Worm (Caenorhabditis elegans) whole organism, L1 larva: ENCODE measurements around the gene T13F3.8.
A peak's percentile ranks its signal among the peaks of the same experiment; 100 is the strongest.

Experiments
- Y116A8C.19 ChIP-seq: sonication (generic microtip); optimal IDR thresholded peaks from 2 replicates; lab custom pipeline; 2016; ENCODE audit warnings: missing compliant biosample characterization, missing genetic modification characterization, borderline replicate concordance
- alr-1 ChIP-seq: fragments of 200-800 bp; sonication (Bioruptor generic); optimal IDR thresholded peaks from 2 replicates; lab custom pipeline; 2018; ENCODE audit warnings: borderline replicate concordance, mild to moderate bottlenecking, missing genetic modification characterization, missing compliant biosample characterization
- aly-2 ChIP-seq: fragments of 150-350 bp; optimal IDR thresholded peaks from 2 replicates; lab custom pipeline; 2014; ENCODE audit warnings: missing biosample characterization, missing genetic modification characterization
- blmp-1 ChIP-seq: fragments of 150-350 bp; optimal IDR thresholded peaks from 2 replicates; lab custom pipeline; 2014; ENCODE audit warnings: missing biosample characterization, missing genetic modification characterization
- ceh-63 ChIP-seq: fragments of 200-800 bp; sonication (Bioruptor generic); optimal IDR thresholded peaks from 2 replicates; lab custom pipeline; 2018; ENCODE audit warnings: mild to moderate bottlenecking, missing genetic modification characterization, missing compliant biosample characterization
- ceh-88 ChIP-seq: fragments of 200-800 bp; sonication (Bioruptor generic); IDR thresholded peaks from 2 replicates; pipeline ENCODE4 v1.3.6; 2022; ENCODE audit warnings: missing genetic modification characterization, missing compliant biosample characterization
- dsc-1 ChIP-seq: sonication (generic microtip); optimal IDR thresholded peaks from 2 replicates; lab custom pipeline; 2016; ENCODE audit warnings: mild to moderate bottlenecking, missing genetic modification characterization, missing compliant biosample characterization
- efl-1 ChIP-seq, 4 experiments: fragments of 150-350 bp; optimal IDR thresholded peaks in 3 of 4; peaks in 1 of 4; 1 replicate in 1 of 4; 2 replicates in 3 of 4; lab custom pipeline; 2014; ENCODE audit warnings: missing biosample characterization in 2 of 4, missing genetic modification characterization in 2 of 4, missing genetic modification reagents in 2 of 4
- egl-13 ChIP-seq: sonication (generic microtip); optimal IDR thresholded peaks from 2 replicates; lab custom pipeline; 2016; ENCODE audit warnings: missing genotype, missing genetic modification reagents, missing genetic modification characterization, missing compliant biosample characterization
- elt-2 ChIP-seq: sonication (generic microtip); optimal IDR thresholded peaks from 2 replicates; lab custom pipeline; 2016; ENCODE audit warnings: missing genetic modification characterization, mild to moderate bottlenecking, inconsistent platforms, missing compliant biosample characterization, missing genetic modification reagents
- fkh-10 ChIP-seq: sonication (generic microtip); optimal IDR thresholded peaks from 2 replicates; lab custom pipeline; 2017; ENCODE audit warnings: missing biosample characterization, missing genetic modification reagents, missing genetic modification characterization
- hlh-4 ChIP-seq: sonication (generic microtip); optimal IDR thresholded peaks from 2 replicates; lab custom pipeline; 2016; ENCODE audit warnings: mild to moderate bottlenecking, missing genetic modification characterization, missing compliant biosample characterization
- isw-1 ChIP-seq: fragments of 200-800 bp; sonication (Bioruptor generic); IDR thresholded peaks from 2 replicates; pipeline ENCODE4 v1.3.6; 2022; ENCODE audit warnings: missing genetic modification characterization, missing compliant biosample characterization
- jun-1 ChIP-seq: fragments of 150-350 bp; optimal IDR thresholded peaks from 2 replicates; lab custom pipeline; 2014; ENCODE audit warnings: missing biosample characterization, missing genetic modification reagents, missing genetic modification characterization
- lin-13 ChIP-seq: fragments of 150-350 bp; optimal IDR thresholded peaks from 2 replicates; lab custom pipeline; 2014; ENCODE audit warnings: missing biosample characterization, missing genetic modification reagents, missing genetic modification characterization
- lin-15B ChIP-seq: fragments of 150-350 bp; sonication (generic microtip); optimal IDR thresholded peaks from 3 replicates; lab custom pipeline; 2014; ENCODE audit warnings: missing biosample characterization, missing genetic modification characterization
- lin-35 ChIP-seq, 2 experiments: fragments of 150-350 bp; optimal IDR thresholded peaks; 2 replicates each; lab custom pipeline; 2014; ENCODE audit warnings: missing biosample characterization in 2 of 2, missing genetic modification characterization in 2 of 2, missing genetic modification reagents in 2 of 2
- lir-3 ChIP-seq: sonication (generic microtip); optimal IDR thresholded peaks from 2 replicates; lab custom pipeline; 2016; ENCODE audit warnings: mild to moderate bottlenecking, missing genetic modification characterization, moderate library complexity, missing compliant biosample characterization; ENCODE audit not compliant: poor library complexity
- lsy-2 ChIP-seq, 2 experiments: fragments of 150-350 bp; optimal IDR thresholded peaks; 2 replicates each; lab custom pipeline; 2014; ENCODE audit warnings: missing biosample characterization in 2 of 2, missing genetic modification characterization in 2 of 2
- mab-9 ChIP-seq: fragments of 200-800 bp; sonication (Bioruptor generic); IDR thresholded peaks from 2 replicates; pipeline ENCODE4 v1.3.6; 2022; ENCODE audit warnings: missing genetic modification reagents, missing genetic modification characterization, missing compliant biosample characterization
- nhr-11 ChIP-seq: fragments of 150-350 bp; optimal IDR thresholded peaks from 2 replicates; lab custom pipeline; 2014; ENCODE audit warnings: missing biosample characterization, missing genetic modification characterization
- nhr-237 ChIP-seq: fragments of 150-350 bp; optimal IDR thresholded peaks from 2 replicates; lab custom pipeline; 2014; ENCODE audit warnings: missing biosample characterization, missing genetic modification characterization
- nhr-47 ChIP-seq: sonication (generic microtip); optimal IDR thresholded peaks from 2 replicates; lab custom pipeline; 2016; ENCODE audit warnings: mild to moderate bottlenecking, missing genetic modification characterization, moderate library complexity, missing compliant biosample characterization
- nhr-71 ChIP-seq: sonication (generic microtip); optimal IDR thresholded peaks from 2 replicates; lab custom pipeline; 2016; ENCODE audit warnings: mild to moderate bottlenecking, missing genetic modification characterization, moderate library complexity, missing compliant biosample characterization
- nhr-85 ChIP-seq: sonication (generic microtip); peaks from one replicate; lab custom pipeline; 2016; ENCODE audit warnings: missing genetic modification characterization, inconsistent platforms, missing compliant biosample characterization
- nhr-90 ChIP-seq: sonication (generic microtip); optimal IDR thresholded peaks from 2 replicates; lab custom pipeline; 2016; ENCODE audit warnings: mild to moderate bottlenecking, missing genetic modification characterization, missing compliant biosample characterization; ENCODE audit not compliant: poor library complexity
- pag-3 ChIP-seq: sonication (generic microtip); optimal IDR thresholded peaks from 2 replicates; lab custom pipeline; 2017; ENCODE audit warnings: missing genetic modification characterization, mild to moderate bottlenecking, missing compliant biosample characterization, antibody characterized with exemption, borderline replicate concordance; ENCODE audit not compliant: insufficient read depth
- rnt-1 ChIP-seq: sonication (generic microtip); optimal IDR thresholded peaks from 2 replicates; lab custom pipeline; 2016; ENCODE audit warnings: mild to moderate bottlenecking, missing genetic modification characterization, moderate library complexity, missing compliant biosample characterization
- skn-1 ChIP-seq: fragments of 150-350 bp; optimal IDR thresholded peaks from 2 replicates; lab custom pipeline; 2014; ENCODE audit warnings: missing biosample characterization, missing genetic modification characterization
- snpc-4 ChIP-seq: fragments of 150-350 bp; optimal IDR thresholded peaks from 2 replicates; lab custom pipeline; 2014; ENCODE audit warnings: missing biosample characterization, missing genetic modification characterization
- sup-37 ChIP-seq: fragments of 200-800 bp; sonication (Bioruptor generic); optimal IDR thresholded peaks from 2 replicates; lab custom pipeline; 2018; ENCODE audit warnings: mild to moderate bottlenecking, missing genetic modification characterization, missing compliant biosample characterization
- tbx-2 ChIP-seq: sonication (generic microtip); optimal IDR thresholded peaks from 2 replicates; lab custom pipeline; 2016; ENCODE audit warnings: missing genetic modification characterization, missing compliant biosample characterization
- zag-1 ChIP-seq: fragments of 150-350 bp; optimal IDR thresholded peaks from 2 replicates; lab custom pipeline; 2014; ENCODE audit warnings: missing biosample characterization, missing genetic modification characterization
- ztf-4 ChIP-seq: fragments of 150-350 bp; optimal IDR thresholded peaks from 2 replicates; lab custom pipeline; 2014; ENCODE audit warnings: missing biosample characterization, missing genetic modification characterization

The T13F3.8 gene

DNA sequence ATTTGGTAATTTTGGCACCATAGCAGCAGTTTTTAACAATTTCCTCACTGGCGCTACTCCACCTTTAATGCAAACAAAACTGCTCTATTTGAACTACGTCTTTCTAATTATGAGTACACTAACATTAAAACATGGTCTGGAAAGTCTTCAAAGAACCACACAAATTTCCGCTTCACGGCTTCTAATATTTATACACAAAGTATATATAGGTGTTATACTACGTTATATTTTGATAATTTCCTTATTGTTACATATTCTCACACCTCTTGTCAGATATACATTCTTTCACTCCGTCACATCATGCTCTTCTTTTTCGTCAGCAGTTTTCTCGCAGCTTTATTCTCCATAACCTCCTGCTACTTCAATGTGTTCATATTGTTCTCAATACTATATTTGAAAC, 30.7 kb downstream of the T13F3.8 start, which contains the start of gene srbc-82 (continued):
- no peak for TF ChIP-seq lin-15B (tag; lab: Kevin White, UChicago)
- TF ChIP-seq lir-3 (tag; lab: Kevin White, UChicago), result no peak
- TF ChIP-seq lsy-2 (tag; optimal IDR thresholded peaks at IDR 0.05; lab: Kevin White, UChicago), result no peak
- TF ChIP-seq, all 84 proteins: peak for 0

DNA sequence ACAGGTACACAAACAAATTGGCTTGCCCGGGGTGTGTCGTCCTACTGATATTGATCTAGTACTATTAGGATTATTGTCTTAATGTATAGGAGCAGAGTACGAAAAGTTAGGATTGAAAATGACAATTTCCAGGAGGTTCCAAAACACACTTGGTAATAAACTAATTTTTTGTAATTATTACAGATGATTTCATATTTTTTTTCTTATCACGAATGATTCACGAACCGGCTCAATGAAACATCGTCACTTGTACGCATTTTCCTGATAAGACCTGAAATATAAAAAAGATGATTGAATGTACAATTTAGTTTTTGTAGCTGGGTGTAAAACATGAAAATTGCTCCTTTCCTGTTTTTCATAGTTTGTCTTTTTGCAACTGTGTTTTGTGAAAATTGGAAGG, 32.8 kb downstream of the T13F3.8 start, which contains the start of the genes C31A11.13 and oac-6:
Gene C31A11.13, minus strand, starts transcription at position 113 of the 400 bp plus-strand sequence.
Gene oac-6, plus strand, starts transcription at position 279 of the 400 bp plus-strand sequence.
- peak; percentile 43 for TF ChIP-seq elt-2 (tag; lab: Kevin White, UChicago)
- no peak for TF ChIP-seq nhr-71
- TF ChIP-seq pag-3, result no peak
- no peak for TF ChIP-seq efl-1 (optimal IDR thresholded peaks at IDR 0.05; lab: Kevin White, UChicago)
- peak in 1 of 2 experiments; percentile 31 for TF ChIP-seq efl-1 (GFP tag; optimal IDR thresholded peaks at IDR 0.05 in 1 of 2; lab: Kevin White, UChicago)
- no peak for TF ChIP-seq sup-37
- no peak for TF ChIP-seq mab-9
- no peak for TF ChIP-seq ceh-63 (GFP tag; lab: Kevin White, UChicago)

DNA sequence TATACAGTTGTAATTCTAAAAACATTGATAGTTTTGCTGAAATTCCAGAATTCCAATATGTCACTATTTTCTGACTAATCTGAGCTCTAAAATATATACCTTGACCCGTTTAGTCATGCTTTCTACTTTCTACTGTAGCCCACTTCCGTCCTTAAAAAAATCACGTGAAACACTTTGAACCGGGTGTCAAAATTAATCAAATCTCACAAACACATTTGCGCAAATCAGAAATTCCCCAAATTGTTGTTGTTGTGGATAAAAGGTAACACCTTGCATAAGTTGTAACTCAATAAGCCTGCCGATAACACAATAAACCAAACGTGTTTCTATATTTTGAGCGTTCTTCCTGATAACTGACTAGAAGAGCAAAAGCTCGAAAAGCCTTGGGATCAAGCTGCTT, 37.7 kb downstream of the T13F3.8 start, which contains the start of gene srxa-7:
Gene srxa-7, plus strand, starts transcription at position 301 of the 400 bp plus-strand sequence.
- TF ChIP-seq alr-1 (tag; lab: Kevin White, UChicago), result no peak
- no peak for TF ChIP-seq snpc-4
- no peak for TF ChIP-seq lir-3 (tag; lab: Kevin White, UChicago)
- TF ChIP-seq rnt-1 (tag; lab: Kevin White, UChicago), result no peak
- no peak for TF ChIP-seq mab-9
- TF ChIP-seq nhr-237, result no peak
- TF ChIP-seq nhr-47 (tag; lab: Kevin White, UChicago), result no peak
- no peak for TF ChIP-seq lin-13 (GFP tag; lab: Kevin White, UChicago)
- no peak for TF ChIP-seq nhr-90 (tag; lab: Kevin White, UChicago)
- TF ChIP-seq hlh-4, result no peak
- TF ChIP-seq tbx-2 (tag; lab: Kevin White, UChicago), result no peak
- no peak for TF ChIP-seq fkh-10 (GFP tag; lab: Kevin White, UChicago)
- TF ChIP-seq skn-1 (tag; lab: Kevin White, UChicago), result no peak
- no peak for TF ChIP-seq isw-1 (GFP tag; lab: Robert Waterston, UW)
- TF ChIP-seq aly-2, result no peak
- TF ChIP-seq zag-1 (tag; lab: Kevin White, UChicago), result no peak

DNA sequence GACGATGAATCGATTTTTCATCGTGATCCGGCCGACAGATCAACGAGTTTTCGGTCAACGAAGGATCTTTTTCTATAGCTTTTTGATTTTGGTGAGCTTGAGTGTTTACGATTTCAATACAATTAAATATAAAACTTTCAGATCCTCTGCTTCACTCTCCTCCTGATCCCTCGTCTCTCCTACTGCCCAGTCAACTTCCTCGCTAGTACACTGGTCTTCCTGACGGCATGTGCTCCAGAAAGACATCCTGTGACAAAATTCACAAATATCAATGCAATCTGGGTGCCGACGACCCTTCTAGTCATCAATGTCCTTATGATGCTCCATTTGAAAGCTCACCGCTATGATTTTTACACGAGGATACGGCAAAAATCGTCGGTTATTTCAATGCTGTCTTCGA, 38.7 kb downstream of the T13F3.8 start:
- TF ChIP-seq tbx-2 (tag; lab: Kevin White, UChicago) (no peak), lir-3 (tag; lab: Kevin White, UChicago) (no peak), lin-15B (tag; lab: Kevin White, UChicago) (no peak), nhr-85 (tag; lab: Kevin White, UChicago) (no peak), sup-37 (no peak), skn-1 (tag; lab: Kevin White, UChicago) (no peak), jun-1 (tag; lab: Kevin White, UChicago) (no peak), elt-2 (tag; lab: Kevin White, UChicago) (no peak), nhr-47 (tag; lab: Kevin White, UChicago) (no peak), Y116A8C.19 (tag; lab: Kevin White, UChicago) (no peak), lsy-2 (tag; optimal IDR thresholded peaks at IDR 0.05; lab: Kevin White, UChicago) (no peak), nhr-11 (no peak), lin-35 (GFP tag; optimal IDR thresholded peaks at IDR 0.05; lab: Kevin White, UChicago) (no peak), ztf-4 (no peak), aly-2 (no peak), egl-13 (no peak), dsc-1 (tag; lab: Kevin White, UChicago) (no peak), ceh-88 (GFP tag; lab: Robert Waterston, UW) (no peak), nhr-90 (tag; lab: Kevin White, UChicago) (no peak), blmp-1 (no peak)
